Fruit fly (Drosophila melanogaster): ENCODE results near the gene CG11977.

The CG11977 gene

dm6 chr3R:8992928-8993579 is 4.4 kb upstream of the CG11977 start, which contains the start of gene CG11975 (continued):
- peak; percentile 64 for TF ChIP-seq Fer1 (GFP tag; optimal IDR thresholded peaks at IDR 0.05)
- TF ChIP-seq bbx (GFP tag; IDR thresholded peaks at IDR 0.05; ENCODE audit: partially characterized antibody), result 0 out of 2 replicates have a peak, but pooled peaks have one; percentile 46
- peak; percentile 28 for TF ChIP-seq fd3F (GFP tag; optimal IDR thresholded peaks at IDR 0.05)
- TF ChIP-seq shn (GFP tag; optimal IDR thresholded peaks at IDR 0.05), result peak; percentile 88
- no peak for TF ChIP-seq fd64A (GFP tag; optimal IDR thresholded peaks at IDR 0.05)
- peak; percentile 24; the same call in 1 of the 2 replicates for TF ChIP-seq wdn (GFP tag; IDR thresholded peaks at IDR 0.05)
- TF ChIP-seq Bteb2 (GFP tag; optimal IDR thresholded peaks at IDR 0.05), result peak; percentile 62
- no peak for TF ChIP-seq stc (GFP tag; IDR thresholded peaks at IDR 0.05)
- TF ChIP-seq B-H2 (GFP tag; optimal IDR thresholded peaks at IDR 0.05), result no peak
- peak; percentile 55; the same call in 1 of the 2 replicates for TF ChIP-seq CG11247 (GFP tag; IDR thresholded peaks at IDR 0.05)
- TF ChIP-seq CoRest (tag; optimal IDR thresholded peaks at IDR 0.05), result peak; percentile 74
- TF ChIP-seq Nf-YC (tag; optimal IDR thresholded peaks at IDR 0.05), result no peak
- peak; percentile 66 for TF ChIP-seq HHEX (GFP tag; optimal IDR thresholded peaks at IDR 0.05)
- peak; percentile 68; the same call in 1 of the 3 replicates for TF ChIP-seq ken (GFP tag; IDR thresholded peaks at IDR 0.05)
- TF ChIP-seq MBD-R2 (GFP tag; IDR thresholded peaks at IDR 0.05), result peak; percentile 89
- no peak for TF ChIP-seq Hr78 (GFP tag; optimal IDR thresholded peaks at IDR 0.05)
- TF ChIP-seq sob (GFP tag; IDR thresholded peaks at IDR 0.05), result peak; percentile 86
- peak; percentile 91 for TF ChIP-seq pho (GFP tag; optimal IDR thresholded peaks at IDR 0.05)
- TF ChIP-seq zfh2 (GFP tag; optimal IDR thresholded peaks at IDR 0.05), result peak; percentile 90
- TF ChIP-seq fd96Cb (tag; optimal IDR thresholded peaks at IDR 0.05), result peak; percentile 53
- TF ChIP-seq Vsx1 (GFP tag; optimal IDR thresholded peaks at IDR 0.05), result no peak
- TF ChIP-seq Hand (GFP tag; optimal IDR thresholded peaks at IDR 0.05), result no peak
- TF ChIP-seq CG12104 (GFP tag; optimal IDR thresholded peaks at IDR 0.05), result peak; percentile 60
- peak; percentile 87 for TF ChIP-seq lab (GFP tag; optimal IDR thresholded peaks at IDR 0.05)
- no peak for TF ChIP-seq tap (tag; optimal IDR thresholded peaks at IDR 0.05)
- TF ChIP-seq jigr1 (GFP tag; IDR thresholded peaks at IDR 0.05), result no peak
- peak; percentile 49 for TF ChIP-seq kay (GFP tag; optimal IDR thresholded peaks at IDR 0.05)
- TF ChIP-seq salm (tag; optimal IDR thresholded peaks at IDR 0.05), result no peak
- peak; percentile 57 for TF ChIP-seq CG18619 (GFP tag; optimal IDR thresholded peaks at IDR 0.05)
- peak; percentile 78 for TF ChIP-seq pzg (GFP tag; optimal IDR thresholded peaks at IDR 0.05)
- peak in 1 of 2 experiments; percentile 51 for TF ChIP-seq insv (GFP tag; optimal IDR thresholded peaks at IDR 0.05)
- no peak for TF ChIP-seq CG8281 (tag; optimal IDR thresholded peaks at IDR 0.05)
- peak; percentile 58 for TF ChIP-seq zfh1 (GFP tag; IDR thresholded peaks at IDR 0.05)
- peak; percentile 71 for TF ChIP-seq tin (GFP tag; optimal IDR thresholded peaks at IDR 0.05)
- TF ChIP-seq CG1233 (GFP tag; optimal IDR thresholded peaks at IDR 0.05), result peak; percentile 48
- TF ChIP-seq z (GFP tag; IDR thresholded peaks at IDR 0.05), result no peak
- no peak for TF ChIP-seq prd (optimal IDR thresholded peaks at IDR 0.05)
- peak; percentile 55 for TF ChIP-seq prd (GFP tag; IDR thresholded peaks at IDR 0.05)
- TF ChIP-seq CG4730 (GFP tag; IDR thresholded peaks at IDR 0.05), result 0 out of 2 replicates have a peak, but pooled peaks have one; percentile 24
- peak; percentile 72 for TF ChIP-seq disco-r (GFP tag; optimal IDR thresholded peaks at IDR 0.05)
- no peak for TF ChIP-seq Doc2 (GFP tag; IDR thresholded peaks at IDR 0.05)
- TF ChIP-seq Kr (GFP tag; optimal IDR thresholded peaks at IDR 0.05), result no peak
- TF ChIP-seq trem (tag; optimal IDR thresholded peaks at IDR 0.05), result peak; percentile 74
- TF ChIP-seq ab (GFP tag; optimal IDR thresholded peaks at IDR 0.05), result no peak
- no peak for TF ChIP-seq CG11504 (tag; optimal IDR thresholded peaks at IDR 0.05)
- peak; percentile 75 for TF ChIP-seq CG12744 (GFP tag; optimal IDR thresholded peaks at IDR 0.05)
- TF ChIP-seq Xbp1 (GFP tag; optimal IDR thresholded peaks at IDR 0.05), result peak; percentile 78
- TF ChIP-seq CG17829 (tag; optimal IDR thresholded peaks at IDR 0.05), result peak; percentile 72
- TF ChIP-seq scrt (GFP tag; optimal IDR thresholded peaks at IDR 0.05), result no peak
- TF ChIP-seq CG2116 (GFP tag; optimal IDR thresholded peaks at IDR 0.05), result peak; percentile 89
